Worm (Caenorhabditis elegans) whole organism, L2 larva: ENCODE data around the gene sir-2.1.

Experiments used
- C34F6.9 ChIP-seq: fragments of 150-350 bp; optimal IDR thresholded peaks from 2 replicates; lab custom pipeline; 2014; ENCODE audit warnings: missing biosample characterization, missing genetic modification characterization
- F13H6.1 ChIP-seq: sonication (generic microtip); optimal IDR thresholded peaks from 2 replicates; lab custom pipeline; 2016; ENCODE audit warnings: missing genetic modification characterization, missing compliant biosample characterization
- R02D3.7 ChIP-seq: fragments of 150-350 bp; optimal IDR thresholded peaks from 2 replicates; lab custom pipeline; 2014; ENCODE audit warnings: missing biosample characterization, missing genetic modification characterization
- Y55F3AM.14 ChIP-seq: fragments of 200-800 bp; sonication (Bioruptor generic); optimal IDR thresholded peaks from 2 replicates; lab custom pipeline; 2018; ENCODE audit warnings: mild to moderate bottlenecking, missing genetic modification characterization, missing compliant biosample characterization
- ZK546.5 ChIP-seq: sonication (generic microtip); optimal IDR thresholded peaks from 2 replicates; lab custom pipeline; 2017; ENCODE audit warnings: missing biosample characterization, missing genetic modification characterization
- alr-1 ChIP-seq: fragments of 150-350 bp; optimal IDR thresholded peaks from 2 replicates; lab custom pipeline; 2014; ENCODE audit warnings: missing biosample characterization, missing genetic modification characterization
- ama-1 ChIP-seq: fragments of 150-350 bp; optimal IDR thresholded peaks from 2 replicates; lab custom pipeline; 2018; ENCODE audit warnings: inconsistent platforms
- ceh-16 ChIP-seq: fragments of 150-350 bp; optimal IDR thresholded peaks from 2 replicates; lab custom pipeline; 2014; ENCODE audit warnings: missing biosample characterization, missing genetic modification characterization
- crh-2 ChIP-seq: sonication (generic microtip); optimal IDR thresholded peaks from 2 replicates; lab custom pipeline; 2017; ENCODE audit warnings: missing biosample characterization, missing genetic modification characterization
- dmd-4 ChIP-seq: sonication (generic microtip); optimal IDR thresholded peaks from 2 replicates; lab custom pipeline; 2017; ENCODE audit warnings: missing biosample characterization, missing genetic modification characterization
- egl-27 ChIP-seq: sonication (generic microtip); optimal IDR thresholded peaks from 3 replicates; lab custom pipeline; 2017; ENCODE audit warnings: missing biosample characterization, missing genetic modification reagents, missing genetic modification characterization
- elt-1 ChIP-seq: fragments of 150-350 bp; optimal IDR thresholded peaks from 2 replicates; lab custom pipeline; 2014; ENCODE audit warnings: missing biosample characterization, missing genetic modification characterization
- elt-3 ChIP-seq: sonication (generic microtip); optimal IDR thresholded peaks from 2 replicates; lab custom pipeline; 2017; ENCODE audit warnings: missing biosample characterization, missing genetic modification characterization
- fos-1 ChIP-seq: fragments of 150-350 bp; optimal IDR thresholded peaks from 2 replicates; lab custom pipeline; 2014; ENCODE audit warnings: missing biosample characterization, missing genetic modification characterization
- gmeb-1 ChIP-seq: fragments of 150-350 bp; optimal IDR thresholded peaks from 2 replicates; lab custom pipeline; 2014; ENCODE audit warnings: missing biosample characterization, missing genetic modification characterization
- lin-11 ChIP-seq: fragments of 150-350 bp; sonication (generic microtip); optimal IDR thresholded peaks from 2 replicates; lab custom pipeline; 2014; ENCODE audit warnings: missing biosample characterization, missing genetic modification characterization, inconsistent platforms, mixed read lengths
- lin-13 ChIP-seq: fragments of 150-350 bp; optimal IDR thresholded peaks from 2 replicates; lab custom pipeline; 2014; ENCODE audit warnings: missing biosample characterization, missing genetic modification reagents, missing genetic modification characterization
- lin-39 ChIP-seq: fragments of 150-350 bp; optimal IDR thresholded peaks from 2 replicates; lab custom pipeline; 2014; ENCODE audit warnings: missing biosample characterization, missing genetic modification reagents, missing genetic modification characterization
- lsy-2 ChIP-seq, 2 experiments: fragments of 150-350 bp in 1 of 2; sonication (generic microtip) in 1 of 2; optimal IDR thresholded peaks; 2 replicates each; lab custom pipeline; 2014 to 2017; ENCODE audit warnings: missing biosample characterization in 2 of 2, missing genetic modification characterization in 2 of 2
- mab-5 ChIP-seq: fragments of 150-350 bp; optimal IDR thresholded peaks from 2 replicates; lab custom pipeline; 2014; ENCODE audit warnings: missing biosample characterization, missing genetic modification characterization
- mbf-1 ChIP-seq: sonication (generic microtip); optimal IDR thresholded peaks from 2 replicates; lab custom pipeline; 2017; ENCODE audit warnings: missing biosample characterization, missing genetic modification characterization
- mdl-1 ChIP-seq, 2 experiments: fragments of 150-350 bp in 1 of 2; sonication (generic microtip) in 1 of 2; optimal IDR thresholded peaks; 2 replicates each; lab custom pipeline; 2017; ENCODE audit warnings: missing biosample characterization in 2 of 2, missing genetic modification characterization in 2 of 2
- nhr-10 ChIP-seq: sonication (generic microtip); optimal IDR thresholded peaks from 2 replicates; lab custom pipeline; 2017; ENCODE audit warnings: missing biosample characterization, missing genetic modification characterization
- nhr-11 ChIP-seq: fragments of 150-350 bp; optimal IDR thresholded peaks from 2 replicates; lab custom pipeline; 2014; ENCODE audit warnings: missing biosample characterization, missing genetic modification characterization
- nhr-12 ChIP-seq: fragments of 150-350 bp; optimal IDR thresholded peaks from 2 replicates; lab custom pipeline; 2014; ENCODE audit warnings: missing biosample characterization, missing genetic modification characterization
- nhr-129 ChIP-seq: fragments of 150-350 bp; optimal IDR thresholded peaks from 2 replicates; lab custom pipeline; 2014; ENCODE audit warnings: missing biosample characterization, missing genetic modification characterization
- nhr-21 ChIP-seq: fragments of 150-350 bp; optimal IDR thresholded peaks from 2 replicates; lab custom pipeline; 2014; ENCODE audit warnings: missing biosample characterization, missing genetic modification characterization
- nhr-23 ChIP-seq: fragments of 150-350 bp; optimal IDR thresholded peaks from 2 replicates; lab custom pipeline; 2014; ENCODE audit warnings: missing biosample characterization, missing genetic modification reagents, missing genetic modification characterization
- nhr-237 ChIP-seq: fragments of 150-350 bp; optimal IDR thresholded peaks from 2 replicates; lab custom pipeline; 2014; ENCODE audit warnings: missing biosample characterization, missing genetic modification characterization
- nhr-25 ChIP-seq: fragments of 150-350 bp; sonication (generic microtip); optimal IDR thresholded peaks from 3 replicates; lab custom pipeline; 2014; ENCODE audit warnings: missing biosample characterization, missing genetic modification characterization
- nhr-6 ChIP-seq: fragments of 150-350 bp; optimal IDR thresholded peaks from 2 replicates; lab custom pipeline; 2014; ENCODE audit warnings: missing biosample characterization, missing genetic modification characterization
- nhr-77 ChIP-seq: fragments of 150-350 bp; optimal IDR thresholded peaks from 2 replicates; lab custom pipeline; 2014; ENCODE audit warnings: missing biosample characterization, missing genetic modification characterization
- sem-4 ChIP-seq: fragments of 150-350 bp; optimal IDR thresholded peaks from 2 replicates; lab custom pipeline; 2014; ENCODE audit warnings: missing biosample characterization, missing genetic modification reagents, missing genetic modification characterization
- skn-1 ChIP-seq: sonication (generic microtip); optimal IDR thresholded peaks from 2 replicates; lab custom pipeline; 2017; ENCODE audit warnings: missing biosample characterization, missing genetic modification characterization
- sma-3 ChIP-seq: sonication (generic microtip); optimal IDR thresholded peaks from 2 replicates; lab custom pipeline; 2016; ENCODE audit warnings: missing genetic modification reagents, missing genetic modification characterization, missing compliant biosample characterization
- sma-9 ChIP-seq, 2 experiments: fragments of 150-350 bp in 1 of 2; sonication (generic microtip) in 1 of 2; optimal IDR thresholded peaks; 2 replicates each; lab custom pipeline; 2014 to 2016; ENCODE audit warnings: missing genetic modification characterization in 2 of 2, mild to moderate bottlenecking in 1 of 2, missing biosample characterization in 1 of 2, missing compliant biosample characterization in 1 of 2, missing genetic modification reagents in 1 of 2, moderate library complexity in 1 of 2
- snpc-4 ChIP-seq: fragments of 150-350 bp; optimal IDR thresholded peaks from 2 replicates; lab custom pipeline; 2014; ENCODE audit warnings: missing biosample characterization, missing genetic modification characterization
- unc-39 ChIP-seq: fragments of 150-350 bp; optimal IDR thresholded peaks from 2 replicates; lab custom pipeline; 2014; ENCODE audit warnings: missing biosample characterization, missing genetic modification characterization
- unc-55 ChIP-seq: fragments of 150-350 bp; sonication (generic microtip); optimal IDR thresholded peaks from 3 replicates; lab custom pipeline; 2014; ENCODE audit warnings: missing biosample characterization, missing genetic modification reagents, missing genetic modification characterization
- unc-62 ChIP-seq: fragments of 150-350 bp; optimal IDR thresholded peaks from 2 replicates; lab custom pipeline; 2014; ENCODE audit warnings: missing biosample characterization, missing genetic modification reagents, missing genetic modification characterization
- zag-1 ChIP-seq: fragments of 150-350 bp; optimal IDR thresholded peaks from 2 replicates; lab custom pipeline; 2014; ENCODE audit warnings: missing biosample characterization, missing genetic modification characterization
- ztf-1 ChIP-seq: fragments of 200-800 bp; sonication (Bioruptor generic); conservative IDR thresholded peaks from 2 replicates; pipeline ENCODE4 v1.3.6; 2022; ENCODE audit warnings: missing genetic modification characterization, missing compliant biosample characterization
- ztf-11 ChIP-seq: sonication (generic microtip); optimal IDR thresholded peaks from 2 replicates; lab custom pipeline; 2017; ENCODE audit warnings: missing biosample characterization, missing genetic modification characterization
- ztf-4 ChIP-seq: fragments of 150-350 bp; optimal IDR thresholded peaks from 2 replicates; lab custom pipeline; 2014; ENCODE audit warnings: missing biosample characterization, missing genetic modification characterization

sir-2.1 gene

ce11 chrIV:10382894-10383293, 16.9 kb upstream of the sir-2.1 start:
- no peak for TF ChIP-seq unc-55 (GFP tag; lab: Kevin White, UChicago)
- no peak for TF ChIP-seq skn-1 (tag; lab: Kevin White, UChicago)
- no peak for TF ChIP-seq ztf-1 (GFP tag; lab: Robert Waterston, UW)
- TF ChIP-seq mdl-1 (tag; optimal IDR thresholded peaks at IDR 0.05; lab: Kevin White, UChicago), result no peak
- TF ChIP-seq nhr-6 (tag; lab: Kevin White, UChicago), result no peak
- no peak for TF ChIP-seq nhr-21 (tag; lab: Kevin White, UChicago)
- no peak for TF ChIP-seq nhr-23 (tag; lab: Kevin White, UChicago)
- no peak for TF ChIP-seq lin-11 (tag; lab: Kevin White, UChicago)
- no peak for TF ChIP-seq nhr-237 (tag; lab: Kevin White, UChicago)
- TF ChIP-seq R02D3.7 (tag; lab: Kevin White, UChicago), result no peak
- TF ChIP-seq alr-1 (tag; lab: Kevin White, UChicago), result no peak
- TF ChIP-seq dmd-4 (tag; lab: Kevin White, UChicago), result no peak
- TF ChIP-seq ztf-11 (tag; lab: Kevin White, UChicago), result no peak
- no peak for TF ChIP-seq C34F6.9 (tag; lab: Kevin White, UChicago)
- TF ChIP-seq nhr-11 (tag; lab: Kevin White, UChicago), result no peak
- no peak for TF ChIP-seq lin-13
- no peak for TF ChIP-seq crh-2 (tag; lab: Kevin White, UChicago)
- TF ChIP-seq, all 48 proteins: peak for 0

- TF ChIP-seq R02D3.7 (tag; lab: Kevin White, UChicago) (no peak), nhr-10 (tag; lab: Kevin White, UChicago) (no peak), ZK546.5 (tag; lab: Kevin White, UChicago) (no peak), nhr-21 (tag; lab: Kevin White, UChicago) (no peak), fos-1 (tag; lab: Kevin White, UChicago) (no peak), nhr-23 (tag; lab: Kevin White, UChicago) (no peak), unc-39 (tag; lab: Kevin White, UChicago) (no peak), nhr-77 (tag; lab: Kevin White, UChicago) (no peak), lin-39 (tag; lab: Kevin White, UChicago) (no peak)
These were observed 15.0 kb upstream of the sir-2.1 start for ce11 chrIV:10381035-10381434.

- TF ChIP-seq sem-4 (tag; lab: Kevin White, UChicago), result peak; percentile 23
- TF ChIP-seq gmeb-1, result no peak
- no peak for TF ChIP-seq egl-27 (tag; lab: Kevin White, UChicago)
- peak; percentile 55 for TF ChIP-seq nhr-25
- peak; percentile 40 for TF ChIP-seq lin-11 (tag; lab: Kevin White, UChicago)
- TF ChIP-seq sma-3 (GFP tag; lab: Kevin White, UChicago), result peak; percentile 53
- TF ChIP-seq nhr-11 (tag; lab: Kevin White, UChicago), result no peak
- TF ChIP-seq elt-1 (tag; lab: Kevin White, UChicago), result no peak
- TF ChIP-seq nhr-6 (tag; lab: Kevin White, UChicago), result no peak
- TF ChIP-seq mbf-1 (tag; lab: Kevin White, UChicago), result no peak
- peak; percentile 79 for TF ChIP-seq C34F6.9 (tag; lab: Kevin White, UChicago)
- peak; percentile 41 for TF ChIP-seq crh-2 (tag; lab: Kevin White, UChicago)
- TF ChIP-seq nhr-21 (tag; lab: Kevin White, UChicago), result peak; percentile 71
- no peak for TF ChIP-seq ztf-4 (tag; lab: Kevin White, UChicago)
- no peak for TF ChIP-seq zag-1 (tag; lab: Kevin White, UChicago)
- no peak for TF ChIP-seq alr-1 (tag; lab: Kevin White, UChicago)
- no peak for TF ChIP-seq unc-39 (tag; lab: Kevin White, UChicago)
- TF ChIP-seq ceh-16 (tag; lab: Kevin White, UChicago), result no peak
- no peak for TF ChIP-seq nhr-12
- no peak for TF ChIP-seq ZK546.5 (tag; lab: Kevin White, UChicago)
- TF ChIP-seq mab-5 (tag; lab: Kevin White, UChicago), result no peak
- TF ChIP-seq unc-62, result no peak
- TF ChIP-seq F13H6.1, result no peak
- TF ChIP-seq lsy-2 (tag; optimal IDR thresholded peaks at IDR 0.05; lab: Kevin White, UChicago), result peak in 1 of 2 experiments; percentile 65
- TF ChIP-seq Y55F3AM.14, result no peak
- no peak for TF ChIP-seq fos-1 (tag; lab: Kevin White, UChicago)
- peak; percentile 1 to 76 for TF ChIP-seq mdl-1 (tag; optimal IDR thresholded peaks at IDR 0.05; lab: Kevin White, UChicago)
- peak; percentile 24 for TF ChIP-seq snpc-4
- TF ChIP-seq nhr-23 (tag; lab: Kevin White, UChicago), result no peak
- no peak for TF ChIP-seq nhr-237 (tag; lab: Kevin White, UChicago)
- no peak for TF ChIP-seq ztf-1 (GFP tag; lab: Robert Waterston, UW)
- TF ChIP-seq lin-39 (tag; lab: Kevin White, UChicago), result no peak
- TF ChIP-seq sma-9 (GFP tag; optimal IDR thresholded peaks at IDR 0.05; lab: Kevin White, UChicago), result peak; percentile 63
- TF ChIP-seq sma-9 (tag; optimal IDR thresholded peaks at IDR 0.05; lab: Kevin White, UChicago), result no peak
- TF ChIP-seq elt-3 (tag; lab: Kevin White, UChicago), result no peak
- no peak for TF ChIP-seq ama-1 (lab: Kevin White, UChicago)
- peak; percentile 66 for TF ChIP-seq nhr-129 (tag; lab: Kevin White, UChicago)
- TF ChIP-seq dmd-4 (tag; lab: Kevin White, UChicago), result no peak
- no peak for TF ChIP-seq nhr-10 (tag; lab: Kevin White, UChicago)
These were observed 14.6 kb upstream of the sir-2.1 start for ce11 chrIV:10380626-10381025.
